Fruit fly (Drosophila melanogaster) whole organism, embryonic: ENCODE measurements around the gene WRNexo.

Experiments
- Antp ChIP-seq: fragments of 200-800 bp; sonication (Bioruptor generic); optimal IDR thresholded peaks from 3 replicates; lab custom pipeline; 2016; ENCODE audit warnings: missing biosample characterization, missing genetic modification characterization
- Asciz ChIP-seq: fragments of 200-800 bp; sonication (Bioruptor generic); optimal IDR thresholded peaks from 2 replicates; lab custom pipeline; 2017; ENCODE audit warnings: missing biosample characterization, mild to moderate bottlenecking, missing genetic modification characterization, missing genetic modification reagents
- BtbVII ChIP-seq: fragments of 200-800 bp; sonication (Bioruptor generic); optimal IDR thresholded peaks from 3 replicates; lab custom pipeline; 2017; ENCODE audit warnings: missing biosample characterization, mild to moderate bottlenecking, missing genetic modification characterization
- CG1024 ChIP-seq: fragments of 200-800 bp; sonication (Bioruptor generic); IDR thresholded peaks from 2 replicates; pipeline ENCODE4 v1.3.6; 2022; ENCODE audit warnings: missing biosample characterization, missing genetic modification characterization
- CG11093 ChIP-seq: fragments of 200-800 bp; sonication (Bioruptor generic); IDR thresholded peaks from 3 replicates; pipeline ENCODE4 v1.3.6; 2022; ENCODE audit warnings: missing biosample characterization, missing genetic modification characterization
- CG12071 ChIP-seq: fragments of 200-800 bp; sonication (Bioruptor generic); optimal IDR thresholded peaks from 3 replicates; lab custom pipeline; 2018; ENCODE audit warnings: missing biosample characterization, mild to moderate bottlenecking, missing genetic modification characterization
- CG13296 ChIP-seq: fragments of 200-800 bp; sonication (Bioruptor generic); optimal IDR thresholded peaks from 3 replicates; lab custom pipeline; 2018; ENCODE audit warnings: missing biosample characterization, mild to moderate bottlenecking, missing genetic modification characterization
- CG13624 ChIP-seq: fragments of 200-800 bp; sonication (Bioruptor generic); optimal IDR thresholded peaks from 2 replicates; lab custom pipeline; 2016; ENCODE audit warnings: missing biosample characterization, missing genetic modification characterization
- CG13775 ChIP-seq: fragments of 200-800 bp; sonication (Bioruptor generic); optimal IDR thresholded peaks from 3 replicates; lab custom pipeline; 2017; ENCODE audit warnings: missing biosample characterization, mild to moderate bottlenecking, missing genetic modification characterization
- CG14965 ChIP-seq: fragments of 200-800 bp; sonication (Bioruptor generic); optimal IDR thresholded peaks from 2 replicates; lab custom pipeline; 2016; ENCODE audit warnings: missing biosample characterization, missing genetic modification characterization, borderline replicate concordance
- CG16813 ChIP-seq: fragments of 200-800 bp; sonication (Bioruptor generic); IDR thresholded peaks from 3 replicates; pipeline ENCODE4 v1.3.6; 2022; ENCODE audit warnings: missing biosample characterization, missing genetic modification characterization; ENCODE audit not compliant: partially characterized antibody
- CG17612 ChIP-seq: fragments of 200-800 bp; sonication (Bioruptor generic); IDR thresholded peaks from 2 replicates; pipeline ENCODE4 v1.3.6; 2022; ENCODE audit warnings: missing biosample characterization, missing genetic modification characterization
- CG17829 ChIP-seq: fragments of 200-800 bp; optimal IDR thresholded peaks from 2 replicates; lab custom pipeline; 2019; ENCODE audit warnings: missing biosample characterization, mild to moderate bottlenecking, missing genetic modification characterization, moderate library complexity
- CG18619 ChIP-seq: fragments of 200-800 bp; sonication (Bioruptor generic); optimal IDR thresholded peaks from 3 replicates; lab custom pipeline; 2017; ENCODE audit warnings: missing biosample characterization, mild to moderate bottlenecking, missing genetic modification characterization
- CG3065 ChIP-seq: fragments of 200-800 bp; sonication (Bioruptor generic); optimal IDR thresholded peaks from 2 replicates; lab custom pipeline; 2016; ENCODE audit warnings: missing biosample characterization, missing genetic modification characterization
- CG31365 ChIP-seq: fragments of 200-800 bp; sonication (Bioruptor generic); optimal IDR thresholded peaks from 2 replicates; lab custom pipeline; 2018; ENCODE audit warnings: missing biosample characterization, mild to moderate bottlenecking, missing genetic modification characterization
- CG32772 ChIP-seq: fragments of 200-800 bp; sonication (Bioruptor generic); IDR thresholded peaks from 2 replicates; pipeline ENCODE4 v1.3.6; 2022; ENCODE audit warnings: missing biosample characterization, missing genetic modification characterization
- CG4282 ChIP-seq: fragments of 200-800 bp; sonication (Bioruptor generic); optimal IDR thresholded peaks from 2 replicates; lab custom pipeline; 2016; ENCODE audit warnings: missing biosample characterization, missing genetic modification characterization
- CG7839 ChIP-seq: fragments of 200-800 bp; sonication (Bioruptor generic); optimal IDR thresholded peaks from 3 replicates; lab custom pipeline; 2018; ENCODE audit warnings: missing biosample characterization, mild to moderate bottlenecking, missing genetic modification characterization, moderate library complexity
- CG7963 ChIP-seq: fragments of 200-800 bp; sonication (Bioruptor generic); IDR thresholded peaks from 3 replicates; pipeline ENCODE4 v1.3.6; 2022; ENCODE audit warnings: missing biosample characterization, missing genetic modification characterization; ENCODE audit not compliant: partially characterized antibody
- CG7987 ChIP-seq: fragments of 200-800 bp; sonication (Bioruptor generic); optimal IDR thresholded peaks from 2 replicates; lab custom pipeline; 2018; ENCODE audit warnings: missing biosample characterization, mild to moderate bottlenecking, missing genetic modification characterization, moderate library complexity
- CG8281 ChIP-seq: fragments of 200-800 bp; sonication (Bioruptor generic); optimal IDR thresholded peaks from 2 replicates; lab custom pipeline; 2018; ENCODE audit warnings: missing biosample characterization, mild to moderate bottlenecking, missing genetic modification characterization, moderate library complexity
- CG9437 ChIP-seq: fragments of 200-800 bp; sonication (Bioruptor generic); optimal IDR thresholded peaks from 2 replicates; lab custom pipeline; 2018; ENCODE audit warnings: missing biosample characterization, mild to moderate bottlenecking, missing genetic modification characterization
- Camta ChIP-seq: fragments of 200-800 bp; sonication (Bioruptor generic); optimal IDR thresholded peaks from 2 replicates; lab custom pipeline; 2016; ENCODE audit warnings: missing biosample characterization, missing genetic modification characterization
- E2f1 ChIP-seq: fragments of 200-800 bp; sonication (Bioruptor generic); IDR thresholded peaks from 2 replicates; pipeline ENCODE4 v1.3.6; 2022; ENCODE audit warnings: missing biosample characterization, missing genetic modification characterization
- HLH3B ChIP-seq: fragments of 200-800 bp; sonication (Bioruptor generic); IDR thresholded peaks from 2 replicates; pipeline ENCODE4 v1.3.6; 2022; ENCODE audit warnings: missing biosample characterization, missing genetic modification characterization
- Hsf ChIP-seq: fragments of 200-800 bp; sonication (Bioruptor generic); optimal IDR thresholded peaks from 3 replicates; lab custom pipeline; 2016; ENCODE audit warnings: missing biosample characterization, missing genetic modification characterization
- Kr ChIP-seq: fragments of 200-800 bp; sonication (Bioruptor generic); optimal IDR thresholded peaks from 2 replicates; lab custom pipeline; 2017; ENCODE audit warnings: missing biosample characterization, mild to moderate bottlenecking, missing genetic modification characterization
- Lpt ChIP-seq: fragments of >200 bp; optimal IDR thresholded peaks from 2 replicates; lab custom pipeline; 2018; ENCODE audit warnings: missing biosample characterization, missing genetic modification characterization
- Oaz ChIP-seq: fragments of 200-800 bp; sonication (Bioruptor generic); IDR thresholded peaks from 2 replicates; pipeline ENCODE4 v1.3.6; 2022; ENCODE audit warnings: missing biosample characterization, missing genetic modification characterization
- Rfx ChIP-seq: fragments of 200-800 bp; sonication (Bioruptor generic); IDR thresholded peaks from 2 replicates; pipeline ENCODE4 v1.3.6; 2022; ENCODE audit warnings: missing biosample characterization, missing genetic modification characterization
- chinmo ChIP-seq: fragments of 200-800 bp; sonication (Bioruptor generic); IDR thresholded peaks from 4 replicates; pipeline ENCODE4 v1.3.6; 2022; ENCODE audit warnings: missing biosample characterization, missing genetic modification characterization; ENCODE audit not compliant: partially characterized antibody
- corto ChIP-seq: fragments of 200-800 bp; sonication (Bioruptor generic); optimal IDR thresholded peaks from 2 replicates; lab custom pipeline; 2016; ENCODE audit warnings: missing biosample characterization, mild to moderate bottlenecking, missing genetic modification characterization, moderate library complexity
- crp ChIP-seq, 2 experiments: fragments of 200-800 bp; sonication (Bioruptor generic); optimal IDR thresholded peaks; 2 replicates in 1 of 2; 3 replicates in 1 of 2; lab custom pipeline; 2017; ENCODE audit warnings: missing biosample characterization in 2 of 2, missing genetic modification characterization in 2 of 2, mild to moderate bottlenecking in 1 of 2, moderate library complexity in 1 of 2
- da ChIP-seq: fragments of 200-800 bp; sonication (Bioruptor generic); optimal IDR thresholded peaks from 2 replicates; lab custom pipeline; 2016; ENCODE audit warnings: missing biosample characterization, missing genetic modification characterization
- dpn ChIP-seq, 2 experiments: fragments of 200-800 bp; sonication (Bioruptor generic); optimal IDR thresholded peaks; 3 replicates each; lab custom pipeline; 2016; ENCODE audit warnings: missing biosample characterization in 2 of 2, missing genetic modification characterization in 2 of 2
- gem ChIP-seq: fragments of 200-800 bp; sonication (Bioruptor generic); optimal IDR thresholded peaks from 2 replicates; lab custom pipeline; 2019; ENCODE audit warnings: missing biosample characterization, mild to moderate bottlenecking, missing genetic modification characterization, moderate library complexity
- hbn ChIP-seq: fragments of 200-800 bp; sonication (Bioruptor generic); IDR thresholded peaks from 2 replicates; pipeline ENCODE4 v1.3.6; 2022; ENCODE audit warnings: missing biosample characterization, missing genetic modification characterization; ENCODE audit not compliant: partially characterized antibody
- hth ChIP-seq: fragments of >200 bp; optimal IDR thresholded peaks from 2 replicates; lab custom pipeline; 2017; ENCODE audit warnings: inconsistent platforms
- lmd ChIP-seq: fragments of 200-800 bp; sonication (Bioruptor generic); IDR thresholded peaks from 2 replicates; pipeline ENCODE4 v1.3.6; 2022; ENCODE audit warnings: missing biosample characterization, missing genetic modification characterization
- nom ChIP-seq: fragments of 200-800 bp; sonication (Bioruptor generic); optimal IDR thresholded peaks from 2 replicates; lab custom pipeline; 2017; ENCODE audit warnings: missing biosample characterization, missing genetic modification characterization, mild to moderate bottlenecking, moderate library complexity, missing genetic modification reagents
- org-1 ChIP-seq: fragments of 200-800 bp; sonication (Bioruptor generic); optimal IDR thresholded peaks from 2 replicates; lab custom pipeline; 2017; ENCODE audit warnings: missing biosample characterization, missing genetic modification characterization
- pho ChIP-seq: fragments of 200-800 bp; sonication (Bioruptor generic); optimal IDR thresholded peaks from 2 replicates; lab custom pipeline; 2016; ENCODE audit warnings: missing biosample characterization, missing genetic modification characterization
- seq ChIP-seq: fragments of 200-800 bp; sonication (Bioruptor generic); IDR thresholded peaks from 2 replicates; pipeline ENCODE4 v1.3.6; 2022; ENCODE audit warnings: missing biosample characterization, missing genetic modification characterization
- tin ChIP-seq: fragments of 200-800 bp; sonication (Bioruptor generic); optimal IDR thresholded peaks from 3 replicates; lab custom pipeline; 2016; ENCODE audit warnings: missing biosample characterization, missing genetic modification characterization
- twi ChIP-seq: fragments of 200-800 bp; optimal IDR thresholded peaks from 2 replicates; lab custom pipeline; 2019; ENCODE audit warnings: missing biosample characterization, mild to moderate bottlenecking, missing genetic modification characterization, moderate library complexity
- unc-4 ChIP-seq: fragments of 200-800 bp; sonication (Bioruptor generic); IDR thresholded peaks from 2 replicates; pipeline ENCODE4 v1.3.6; 2022; ENCODE audit warnings: missing biosample characterization, missing genetic modification characterization; ENCODE audit not compliant: partially characterized antibody
- zen ChIP-seq: fragments of 200-800 bp; sonication (Bioruptor generic); optimal IDR thresholded peaks from 3 replicates; lab custom pipeline; 2018; ENCODE audit warnings: missing biosample characterization, mild to moderate bottlenecking, missing genetic modification characterization, moderate library complexity

WRNexo gene

dm6 chr3R:18396801-18397604 lies 31.0 kb upstream of the WRNexo start, which contains the start of gene Vti1b (continued):
- TF ChIP-seq dpn (GFP tag; optimal IDR thresholded peaks at IDR 0.05; lab: Kevin White, UChicago) (peak; percentile 84 to 96), Antp (GFP tag; lab: Kevin White, UChicago) (peak; percentile 85), CG3065 (GFP tag; lab: Kevin White, UChicago) (peak; percentile 87), Camta (GFP tag; lab: Kevin White, UChicago) (peak; percentile 80), BtbVII (GFP tag; lab: Kevin White, UChicago) (peak; percentile 90), da (peak; percentile 79), HLH3B (GFP tag; lab: Robert Waterston, UW) (peak; percentile 93), CG4282 (GFP tag; lab: Kevin White, UChicago) (peak; percentile 74), Kr (GFP tag; lab: Kevin White, UChicago) (peak; percentile 54), lmd (GFP tag; lab: Robert Waterston, UW) (peak; percentile 94), chinmo (GFP tag; lab: Robert Waterston, UW) (peak; percentile 88; the same call in 2 of the 4 replicates), CG13624 (GFP tag; lab: Kevin White, UChicago) (peak; percentile 90), twi (peak; percentile 83), CG18619 (peak; percentile 90), crp (GFP tag; optimal IDR thresholded peaks at IDR 0.05; lab: Kevin White, UChicago) (peak in 1 of 2 experiments; percentile 60), CG32772 (GFP tag; lab: Robert Waterston, UW) (peak; percentile 91), nom (GFP tag; lab: Kevin White, UChicago) (peak; percentile 82), Hsf (GFP tag; lab: Kevin White, UChicago) (peak; percentile 96), gem (tag; lab: Kevin White, UChicago) (peak; percentile 95), CG17612 (GFP tag; lab: Robert Waterston, UW) (peak; percentile 86), CG7987 (peak; percentile 88), CG8281 (peak; percentile 74), Rfx (GFP tag; lab: Robert Waterston, UW) (peak; percentile 92), seq (GFP tag; lab: Robert Waterston, UW) (peak; percentile 89), CG7839 (peak; percentile 94), Lpt (GFP tag; lab: Kevin White, UChicago) (no peak), CG17829 (tag; lab: Kevin White, UChicago) (peak; percentile 94), Asciz (GFP tag; lab: Kevin White, UChicago) (peak; percentile 90), CG31365 (peak; percentile 83), CG12071 (GFP tag; lab: Kevin White, UChicago) (peak; percentile 83), Oaz (GFP tag; lab: Robert Waterston, UW) (peak; percentile 79), CG11093 (GFP tag; lab: Robert Waterston, UW) (peak; percentile 93), CG1024 (peak; percentile 87), E2f1 (peak; percentile 90), hbn (0 out of 2 replicates have a peak, but pooled peaks have one; percentile 35), org-1 (GFP tag; lab: Kevin White, UChicago) (peak; percentile 90), unc-4 (GFP tag; lab: Robert Waterston, UW) (no peak), CG14965 (GFP tag; lab: Kevin White, UChicago) (peak; percentile 61), CG13296 (peak; percentile 85), CG9437 (GFP tag; lab: Kevin White, UChicago) (peak; percentile 81), zen (tag; lab: Kevin White, UChicago) (peak; percentile 89), CG7963 (GFP tag; lab: Robert Waterston, UW) (no peak), tin (peak; percentile 96), hth (lab: Kevin White, UChicago) (no peak), CG13775 (GFP tag; lab: Kevin White, UChicago) (peak; percentile 88), CG16813 (GFP tag; lab: Robert Waterston, UW) (no peak), corto (peak; percentile 75), pho (peak; percentile 91)
